Fruit fly (Drosophila melanogaster): ENCODE measurements around the gene Ca-alpha1T.

Gene Ca-alpha1T

DNA sequence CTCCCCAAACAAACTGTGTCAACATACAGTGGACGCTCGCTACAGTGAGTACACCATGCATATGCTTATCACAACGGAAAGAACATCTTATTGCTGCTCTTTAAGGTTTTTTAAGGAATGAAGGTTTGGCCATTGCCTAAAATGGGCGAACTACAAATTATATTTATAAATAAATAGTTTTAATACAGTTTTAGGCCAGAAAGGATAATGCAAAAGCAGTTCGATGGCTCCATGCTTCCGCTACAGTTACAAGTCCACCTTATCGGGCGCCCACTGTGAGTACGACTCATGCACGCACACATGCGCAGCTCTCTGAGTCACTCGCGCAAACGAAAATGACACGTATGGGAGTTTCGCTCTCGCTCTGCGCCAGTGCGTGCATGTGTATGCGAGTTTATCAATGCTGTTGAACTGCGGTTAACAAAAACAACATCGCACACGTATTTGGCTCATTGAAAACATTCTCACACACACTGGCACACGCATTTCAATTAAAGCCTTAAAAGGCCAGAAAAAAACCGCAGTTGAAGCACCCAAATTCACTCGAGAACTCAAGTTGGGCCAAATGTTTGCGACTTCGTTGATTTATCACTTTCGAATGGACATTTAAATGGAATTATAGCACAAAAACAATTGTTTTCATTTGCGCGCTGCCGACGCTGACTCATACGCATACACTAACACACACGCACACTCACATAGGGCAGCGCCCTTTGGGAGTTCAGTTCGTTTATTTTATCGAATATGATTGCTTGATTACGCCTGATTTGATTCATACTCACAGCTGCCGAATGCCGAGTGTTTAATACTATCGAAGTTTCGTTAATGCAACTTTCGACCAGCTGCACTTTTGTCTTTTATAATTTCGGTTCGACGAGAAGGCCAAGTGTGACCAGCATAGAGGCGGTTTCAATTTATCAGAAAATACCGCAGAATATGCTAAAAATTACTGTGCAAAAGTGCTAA, 32.2 kb upstream of the Ca-alpha1T start, which contains the start of gene sqh (continued):
- TF ChIP-seq chn (GFP tag; optimal IDR thresholded peaks at IDR 0.05) (peak; percentile 69), NfI (GFP tag; optimal IDR thresholded peaks at IDR 0.05) (peak; percentile 89), CG18599 (GFP tag; optimal IDR thresholded peaks at IDR 0.05) (peak; percentile 90), NC2α (GFP tag; optimal IDR thresholded peaks at IDR 0.05) (no peak), peb (GFP tag; IDR thresholded peaks at IDR 0.05) (peak; percentile 65), CG30020 (tag; optimal IDR thresholded peaks at IDR 0.05) (peak; percentile 51), PHDP (tag; optimal IDR thresholded peaks at IDR 0.05) (peak; percentile 88), schlank (tag; optimal IDR thresholded peaks at IDR 0.05) (peak; percentile 73), MESR4 (GFP tag; optimal IDR thresholded peaks at IDR 0.05) (peak; percentile 83), ab (GFP tag; optimal IDR thresholded peaks at IDR 0.05) (no peak), slbo (GFP tag; IDR thresholded peaks at IDR 0.05) (peak; percentile 90), eyg (GFP tag; optimal IDR thresholded peaks at IDR 0.05) (no peak), CG33213 (GFP tag; optimal IDR thresholded peaks at IDR 0.05) (peak; percentile 55), nerfin-1 (tag; optimal IDR thresholded peaks at IDR 0.05) (peak; percentile 80), Tbp (GFP tag; optimal IDR thresholded peaks at IDR 0.05) (no peak), HHEX (GFP tag; optimal IDR thresholded peaks at IDR 0.05) (peak; percentile 84), CG11398 (GFP tag; optimal IDR thresholded peaks at IDR 0.05) (no peak), CG10654 (GFP tag; optimal IDR thresholded peaks at IDR 0.05) (peak; percentile 72), Mad (GFP tag; optimal IDR thresholded peaks at IDR 0.05) (peak; percentile 79), D19B (GFP tag; optimal IDR thresholded peaks at IDR 0.05) (peak; percentile 67), CG15514 (GFP tag; optimal IDR thresholded peaks at IDR 0.05) (peak; percentile 68), crp (GFP tag; optimal IDR thresholded peaks at IDR 0.05) (peak in 1 of 2 experiments; percentile 48), Hr78 (GFP tag; optimal IDR thresholded peaks at IDR 0.05) (peak in 1 of 2 experiments; percentile 72), sisA (GFP tag; IDR thresholded peaks at IDR 0.05) (peak; percentile 84), Fer3 (tag; optimal IDR thresholded peaks at IDR 0.05) (peak; percentile 85), kni (GFP tag; optimal IDR thresholded peaks at IDR 0.05) (peak; percentile 85), tup (GFP tag; optimal IDR thresholded peaks at IDR 0.05) (peak; percentile 47), CG34376 (GFP tag; optimal IDR thresholded peaks at IDR 0.05) (peak; percentile 83), eve (GFP tag; optimal IDR thresholded peaks at IDR 0.05) (no peak), gfzf (GFP tag; optimal IDR thresholded peaks at IDR 0.05) (no peak), disco-r (GFP tag; optimal IDR thresholded peaks at IDR 0.05) (peak; percentile 46), CG18764 (GFP tag; optimal IDR thresholded peaks at IDR 0.05) (peak; percentile 50), nerfin-2 (GFP tag; IDR thresholded peaks at IDR 0.05; ENCODE audit: partially characterized antibody) (no peak), lbe (GFP tag; optimal IDR thresholded peaks at IDR 0.05) (peak; percentile 75), pzg (GFP tag; optimal IDR thresholded peaks at IDR 0.05) (no peak), Oli (tag; optimal IDR thresholded peaks at IDR 0.05) (peak; percentile 90), CG14860 (GFP tag; IDR thresholded peaks at IDR 0.05; ENCODE audit: partially characterized antibody) (no peak), br (optimal IDR thresholded peaks at IDR 0.05) (no peak), amos (GFP tag; IDR thresholded peaks at IDR 0.05; ENCODE audit: partially characterized antibody) (peak; percentile 8; the same call in 1 of the 2 replicates), CG13296 (GFP tag; optimal IDR thresholded peaks at IDR 0.05) (peak; percentile 91), CG3163 (GFP tag; optimal IDR thresholded peaks at IDR 0.05) (no peak), CG2875 (GFP tag; optimal IDR thresholded peaks at IDR 0.05) (peak; percentile 81), tx (GFP tag; optimal IDR thresholded peaks at IDR 0.05) (peak; percentile 3), CG16813 (GFP tag; IDR thresholded peaks at IDR 0.05; ENCODE audit: partially characterized antibody) (no peak), run (tag; optimal IDR thresholded peaks at IDR 0.05) (peak; percentile 47), CG18619 (GFP tag; optimal IDR thresholded peaks at IDR 0.05) (peak; percentile 93), zfh2 (GFP tag; optimal IDR thresholded peaks at IDR 0.05) (peak; percentile 49)

Measured in whole organism, embryonic.